Worm (Caenorhabditis elegans) whole organism, midembryonic: ENCODE data around the gene lnkn-1.

ENCODE experiments used
- T22C8.4 ChIP-seq: fragments of 200-800 bp; sonication (Bioruptor generic); IDR thresholded peaks from 2 replicates; pipeline ENCODE4 v1.3.6; 2022; ENCODE audit warnings: missing genetic modification characterization, missing compliant biosample characterization
- cog-1 ChIP-seq: sonication (generic microtip); optimal IDR thresholded peaks from 2 replicates; lab custom pipeline; 2016; ENCODE audit warnings: missing genetic modification characterization, missing compliant biosample characterization
- flt-1 ChIP-seq: fragments of 200-800 bp; sonication (Bioruptor generic); IDR thresholded peaks from 2 replicates; pipeline ENCODE4 v1.3.6; 2022; ENCODE audit warnings: missing genetic modification characterization, missing compliant biosample characterization
- klf-2 ChIP-seq: fragments of 200-800 bp; sonication (Bioruptor generic); conservative IDR thresholded peaks from 2 replicates; pipeline ENCODE4 v1.3.6; 2022; ENCODE audit warnings: missing genetic modification reagents, missing genetic modification characterization, missing compliant biosample characterization
- med-1 ChIP-seq: sonication (generic microtip); optimal IDR thresholded peaks from 2 replicates; lab custom pipeline; 2017; ENCODE audit warnings: missing genetic modification characterization, mild to moderate bottlenecking, missing compliant biosample characterization, antibody characterized with exemption, missing genetic modification reagents; ENCODE audit not compliant: insufficient read depth
- ref-1 ChIP-seq: fragments of 200-800 bp; sonication (Bioruptor generic); conservative IDR thresholded peaks from 2 replicates; pipeline ENCODE4 v1.3.6; 2022; ENCODE audit warnings: missing genetic modification reagents, missing genetic modification characterization, missing compliant biosample characterization
- tab-1 ChIP-seq: fragments of 200-800 bp; sonication (Bioruptor generic); IDR thresholded peaks from 2 replicates; pipeline ENCODE4 v1.3.6; 2022; ENCODE audit warnings: missing genetic modification characterization, missing compliant biosample characterization
- ztf-23 ChIP-seq: fragments of 200-800 bp; sonication (Bioruptor generic); IDR thresholded peaks from 2 replicates; pipeline ENCODE4 v1.3.6; 2022; ENCODE audit warnings: missing genetic modification reagents, missing genetic modification characterization, missing compliant biosample characterization
- ztf-29 ChIP-seq: fragments of 200-800 bp; sonication (Bioruptor generic); IDR thresholded peaks from 2 replicates; pipeline ENCODE4 v1.3.6; 2022; ENCODE audit warnings: missing genetic modification reagents, missing genetic modification characterization, missing compliant biosample characterization

DNA sequence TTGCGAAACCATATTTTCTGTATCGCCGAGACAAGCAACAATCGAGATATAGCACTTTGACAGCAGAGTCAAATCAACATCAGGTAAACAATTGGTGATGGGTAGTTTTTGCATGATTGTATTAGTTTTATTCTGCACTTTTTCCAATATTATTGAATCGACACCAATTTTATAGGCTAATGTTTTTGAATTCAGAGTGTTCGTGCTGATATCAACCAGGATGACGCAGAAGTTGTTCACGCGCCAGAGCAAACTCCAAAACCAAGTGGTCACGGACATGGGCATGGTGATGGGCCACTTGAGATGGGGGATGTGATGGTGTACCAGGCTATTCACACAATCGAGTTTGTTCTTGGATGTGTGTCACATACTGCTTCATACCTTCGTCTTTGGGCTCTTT lies 20.1 kb downstream of the lnkn-1 start:
- TF ChIP-seq flt-1 (GFP tag; lab: Robert Waterston, UW) (no peak), klf-2 (GFP tag; lab: Robert Waterston, UW) (no peak), tab-1 (GFP tag; lab: Robert Waterston, UW) (no peak), med-1 (GFP tag; lab: Kevin White, UChicago) (no peak), ztf-23 (GFP tag; lab: Robert Waterston, UW) (no peak), ref-1 (GFP tag; lab: Robert Waterston, UW) (no peak), ztf-29 (GFP tag; lab: Robert Waterston, UW) (no peak), cog-1 (tag; lab: Kevin White, UChicago) (no peak), T22C8.4 (GFP tag; lab: Robert Waterston, UW) (no peak)
